Worm (Caenorhabditis elegans) whole organism, late embryonic: ENCODE data around the gene sra-3.

Source experiments
- K02D7.2 ChIP-seq: sonication (generic microtip); optimal IDR thresholded peaks from 2 replicates; lab custom pipeline; 2017; ENCODE audit warnings: mild to moderate bottlenecking, missing genetic modification characterization, missing compliant biosample characterization
- fax-1 ChIP-seq: sonication (generic microtip); optimal IDR thresholded peaks from 2 replicates; lab custom pipeline; 2016; ENCODE audit warnings: missing genotype, missing genetic modification characterization, missing compliant biosample characterization
- pat-9 ChIP-seq: fragments of 200-800 bp; sonication (Bioruptor generic); optimal IDR thresholded peaks from 2 replicates; lab custom pipeline; 2018; ENCODE audit warnings: mild to moderate bottlenecking, missing genetic modification characterization, moderate library complexity, missing compliant biosample characterization
- sox-4 ChIP-seq: sonication (generic microtip); optimal IDR thresholded peaks from 2 replicates; lab custom pipeline; 2017; ENCODE audit warnings: mild to moderate bottlenecking, missing genetic modification characterization, inconsistent platforms, missing compliant biosample characterization

ce11 chrII:9586734-9587209 is 46.1 kb upstream of the sra-3 start, which contains the start of gene ugt-58:
- TF ChIP-seq fax-1 (no peak), pat-9 (tag; lab: Kevin White, UChicago) (no peak), sox-4 (no peak), K02D7.2 (tag; lab: Kevin White, UChicago) (no peak)
